Worm (Caenorhabditis elegans) whole organism, early embryonic: ENCODE results near the gene scl-26.

Experiments used
- aly-1 ChIP-seq: sonication (generic microtip); optimal IDR thresholded peaks from 2 replicates; lab custom pipeline; 2016; ENCODE audit warnings: missing genetic modification characterization, missing compliant biosample characterization
- flt-1 ChIP-seq: fragments of 200-800 bp; sonication (Bioruptor generic); IDR thresholded peaks from 2 replicates; pipeline ENCODE4 v1.3.6; 2022; ENCODE audit warnings: missing genetic modification characterization, missing compliant biosample characterization
- tbx-37 ChIP-seq: fragments of 200-800 bp; sonication (Bioruptor generic); conservative IDR thresholded peaks from 2 replicates; pipeline ENCODE4 v1.3.6; 2022; ENCODE audit warnings: missing genetic modification reagents, missing genetic modification characterization, missing compliant biosample characterization

DNA sequence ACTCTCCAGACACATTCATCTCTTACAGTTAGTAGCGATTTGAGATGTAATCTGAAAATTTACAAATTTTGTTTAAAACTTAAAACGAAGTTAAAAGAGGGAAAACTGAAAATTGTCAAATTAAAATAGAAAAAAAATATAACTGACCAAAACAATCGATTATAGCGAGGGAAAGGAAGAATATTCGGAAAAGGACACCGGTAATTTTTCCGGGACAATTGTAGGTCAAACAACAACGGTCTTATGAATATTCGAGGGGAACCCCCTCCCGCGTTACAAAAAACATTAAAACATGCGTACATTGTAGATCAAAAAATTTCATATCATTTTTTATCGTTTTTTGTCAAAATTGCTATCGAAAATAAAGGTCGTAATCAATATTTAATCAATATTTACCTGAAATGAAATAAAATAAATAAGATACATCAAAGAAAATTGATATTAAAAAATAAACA, 20.7 kb upstream of the scl-26 start, which contains the start of gene C50E3.12:
- TF ChIP-seq tbx-37 (GFP tag; lab: Robert Waterston, UW): no peak
- TF ChIP-seq aly-1: no peak
- TF ChIP-seq flt-1: no peak
